Worm (Caenorhabditis elegans): ENCODE data around the gene nhr-184.

DNA sequence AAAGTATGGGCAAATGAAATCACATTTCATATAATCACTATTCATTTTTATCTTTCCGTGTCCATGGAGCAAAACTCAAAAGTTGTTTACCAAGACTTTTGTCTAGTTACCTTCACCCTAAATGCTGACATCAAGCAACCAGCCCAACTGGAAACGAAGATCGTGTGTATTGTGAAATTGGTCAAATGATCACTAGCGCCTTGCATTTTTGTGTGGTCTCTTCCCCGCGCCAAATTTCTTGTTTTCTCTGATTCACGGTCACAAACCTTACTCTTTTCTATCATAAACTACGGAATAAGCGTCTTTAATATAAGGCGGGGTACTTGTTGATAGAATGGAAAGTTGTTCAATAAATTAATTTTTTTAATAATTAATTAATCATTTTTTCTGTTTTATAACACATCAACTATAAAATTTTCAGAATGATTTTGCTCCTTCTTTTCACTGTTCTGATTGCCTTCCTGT, 35.9 kb upstream of the nhr-184 start, which contains the start of gene cyp-33C7:
- TF ChIP-seq tbp1 (GFP tag; optimal IDR thresholded peaks at IDR 0.05) (no peak), C06A6.2 (GFP tag; conservative IDR thresholded peaks at IDR 0.05) (no peak), lin-35 (GFP tag; optimal IDR thresholded peaks at IDR 0.05) (no peak), bed-1 (GFP tag; IDR thresholded peaks at IDR 0.05) (no peak), F49E8.2 (tag; optimal IDR thresholded peaks at IDR 0.05; ENCODE audit: insufficient read depth) (no peak), unc-62 (GFP tag; optimal IDR thresholded peaks at IDR 0.05) (peak; percentile 28), ceh-100 (GFP tag; IDR thresholded peaks at IDR 0.05) (no peak), ama-1 (optimal IDR thresholded peaks at IDR 0.05) (no peak), ama-1 (GFP tag; optimal IDR thresholded peaks at IDR 0.05) (no peak), F23B12.7 (tag; optimal IDR thresholded peaks at IDR 0.05; ENCODE audit: insufficient read depth) (peak; percentile 9), nhr-90 (tag; optimal IDR thresholded peaks at IDR 0.05) (no peak), dox-1 (GFP tag; IDR thresholded peaks at IDR 0.05) (0 out of 2 replicates have a peak, but pooled peaks have one; percentile 46), unc-130 (GFP tag; optimal IDR thresholded peaks at IDR 0.05) (no peak), aptf-3 (GFP tag; IDR thresholded peaks at IDR 0.05) (no peak), nhr-80 (tag; optimal IDR thresholded peaks at IDR 0.05) (peak; percentile 85)
